Worm (Caenorhabditis elegans): ENCODE results near the gene K05G3.2.
A peak's percentile ranks its signal among the peaks of the same experiment; 100 is the strongest.
"Not testable (repeated sequence)": the region's sequence is repeated elsewhere in the genome, so short reads cannot be mapped to it uniquely, and the experiment has no call there.

The K05G3.2 gene

ce11 chrX:16447116-16447515, 47.6 kb upstream of the K05G3.2 start:
- TF ChIP-seq ceh-19 (GFP tag; optimal IDR thresholded peaks at IDR 0.05) (peak; percentile 16), nfya-1 (tag; optimal IDR thresholded peaks at IDR 0.05) (no peak), ceh-34 (tag; optimal IDR thresholded peaks at IDR 0.05) (peak; percentile 74)

DNA sequence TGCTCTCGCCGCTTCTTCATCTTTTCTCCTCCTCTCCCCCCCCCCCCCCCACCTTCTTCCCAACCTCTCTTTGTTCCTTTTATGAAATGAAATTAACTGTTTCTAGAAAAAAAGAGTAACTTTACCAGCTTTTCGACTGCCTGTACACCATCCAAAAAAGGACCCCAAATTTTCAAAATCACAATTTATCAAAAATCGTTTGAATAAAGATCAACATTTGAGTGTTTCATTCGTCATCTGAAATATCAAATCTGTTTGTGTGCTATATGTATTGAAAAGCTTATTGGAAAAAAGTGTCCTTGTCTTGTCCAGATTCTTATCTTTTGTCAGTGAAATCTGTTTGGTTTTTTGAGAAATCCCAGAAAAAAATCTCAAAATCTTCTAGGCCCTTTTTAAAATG, 43.6 kb upstream of the K05G3.2 start:
- no peak for TF ChIP-seq mec-3 (tag; optimal IDR thresholded peaks at IDR 0.05; ENCODE audit: borderline replicate concordance)
- TF ChIP-seq K09A11.1 (tag; optimal IDR thresholded peaks at IDR 0.05; ENCODE audit: insufficient read depth), result no peak
- no peak for TF ChIP-seq tbx-7 (tag; optimal IDR thresholded peaks at IDR 0.05)
- no peak for TF ChIP-seq ama-1 (optimal IDR thresholded peaks at IDR 0.05)
- TF ChIP-seq hlh-13 (GFP tag; optimal IDR thresholded peaks at IDR 0.05), result no peak
- no peak for TF ChIP-seq unc-42 (tag; optimal IDR thresholded peaks at IDR 0.05)
- no peak for TF ChIP-seq elt-4 (tag; optimal IDR thresholded peaks at IDR 0.05)
- TF ChIP-seq che-1 (tag; optimal IDR thresholded peaks at IDR 0.05), result no peak
- no peak for TF ChIP-seq pha-2 (tag; optimal IDR thresholded peaks at IDR 0.05)
- no peak for TF ChIP-seq pax-1 (tag; optimal IDR thresholded peaks at IDR 0.05)
- no peak for TF ChIP-seq nhr-232 (tag; optimal IDR thresholded peaks at IDR 0.05)
- TF ChIP-seq odd-2 (tag; optimal IDR thresholded peaks at IDR 0.05), result no peak
- TF ChIP-seq F13H6.1 (tag; optimal IDR thresholded peaks at IDR 0.05), result no peak
- no peak for TF ChIP-seq zip-5 (tag; optimal IDR thresholded peaks at IDR 0.05)
- TF ChIP-seq ceh-34 (tag; optimal IDR thresholded peaks at IDR 0.05), result no peak
- no peak for TF ChIP-seq pat-9 (tag; optimal IDR thresholded peaks at IDR 0.05)
- no peak for TF ChIP-seq nhr-11 (tag; optimal IDR thresholded peaks at IDR 0.05)
- TF ChIP-seq lin-11 (tag; optimal IDR thresholded peaks at IDR 0.05), result no peak
- TF ChIP-seq npax-4 (tag; optimal IDR thresholded peaks at IDR 0.05), result no peak

ce11 chrX:16451642-16452041, 43.1 kb upstream of the K05G3.2 start, which contains the start of gene F38E9.4:
Gene F38E9.4 (plus strand): TSS chrX:16451942.
- TF ChIP-seq ceh-18, pha-4, madf-2 (tag; optimal IDR thresholded peaks at IDR 0.05): not testable (repeated sequence)

DNA sequence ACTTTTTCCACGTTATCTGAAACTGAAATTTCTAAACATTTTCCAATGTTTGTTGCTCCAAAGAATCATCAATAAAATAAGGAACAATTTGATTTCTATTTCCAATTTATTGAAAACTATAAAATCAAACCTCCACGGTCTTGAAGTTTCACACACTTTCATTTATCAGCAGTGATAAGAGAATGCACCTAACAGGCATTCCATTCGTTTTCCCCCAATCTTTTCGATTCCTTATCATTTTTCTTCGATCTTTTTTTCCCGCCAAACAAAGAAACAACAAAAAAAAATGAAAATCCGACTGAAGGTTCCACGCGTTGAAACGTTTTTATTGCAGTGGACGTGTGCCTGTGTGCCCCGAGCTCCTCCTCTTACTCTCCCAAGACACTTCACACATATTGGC, 38.1 kb upstream of the K05G3.2 start, which contains the start of gene nas-39:
TSS of gene nas-39 (plus strand) at position 269 of the 400 bp plus-strand sequence.
- no peak for TF ChIP-seq ceh-19 (GFP tag; optimal IDR thresholded peaks at IDR 0.05)
- TF ChIP-seq elt-2 (tag; optimal IDR thresholded peaks at IDR 0.05), result peak; percentile 74
- no peak for TF ChIP-seq ceh-6 (GFP tag; optimal IDR thresholded peaks at IDR 0.05)
- no peak for TF ChIP-seq ets-4 (tag; optimal IDR thresholded peaks at IDR 0.05)
- TF ChIP-seq pqm-1 (tag; optimal IDR thresholded peaks at IDR 0.05), result no peak

DNA sequence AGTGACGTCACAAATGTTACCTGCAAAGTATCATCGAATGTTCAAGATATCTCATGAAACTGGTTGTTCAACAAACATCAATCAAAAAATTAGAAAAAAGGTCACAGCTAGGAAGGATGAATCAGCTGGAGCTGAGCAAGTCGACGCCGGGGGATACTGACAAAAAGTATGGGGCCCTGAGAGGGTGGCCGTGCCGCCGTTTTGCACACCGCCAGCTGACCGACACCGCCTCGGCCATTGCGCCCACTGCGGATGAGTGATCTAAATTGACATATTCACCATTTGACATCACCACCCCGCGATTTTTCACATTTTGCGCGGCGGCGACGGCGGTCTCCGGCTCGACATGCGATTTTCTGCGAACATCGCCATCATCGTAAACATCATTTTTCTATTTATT, 37.6 kb upstream of the K05G3.2 start:
- TF ChIP-seq ceh-30 (tag; optimal IDR thresholded peaks at IDR 0.05) (no peak), ttx-3 (tag; optimal IDR thresholded peaks at IDR 0.05) (no peak), ceh-45 (GFP tag; IDR thresholded peaks at IDR 0.05) (no peak), pros-1 (tag; optimal IDR thresholded peaks at IDR 0.05) (no peak), ceh-34 (tag; optimal IDR thresholded peaks at IDR 0.05) (no peak), hlh-13 (GFP tag; optimal IDR thresholded peaks at IDR 0.05) (no peak), unc-42 (tag; optimal IDR thresholded peaks at IDR 0.05) (no peak), nhr-232 (tag; optimal IDR thresholded peaks at IDR 0.05) (no peak), unc-55 (GFP tag; optimal IDR thresholded peaks at IDR 0.05) (no peak), tbx-2 (tag; optimal IDR thresholded peaks at IDR 0.05) (no peak), ceh-2 (tag; optimal IDR thresholded peaks at IDR 0.05) (no peak), ceh-9 (tag; optimal IDR thresholded peaks at IDR 0.05) (no peak), zip-5 (tag; optimal IDR thresholded peaks at IDR 0.05) (no peak), elt-4 (tag; optimal IDR thresholded peaks at IDR 0.05) (no peak)
